Worm (Caenorhabditis elegans): ENCODE results near the gene srz-96.

DNA sequence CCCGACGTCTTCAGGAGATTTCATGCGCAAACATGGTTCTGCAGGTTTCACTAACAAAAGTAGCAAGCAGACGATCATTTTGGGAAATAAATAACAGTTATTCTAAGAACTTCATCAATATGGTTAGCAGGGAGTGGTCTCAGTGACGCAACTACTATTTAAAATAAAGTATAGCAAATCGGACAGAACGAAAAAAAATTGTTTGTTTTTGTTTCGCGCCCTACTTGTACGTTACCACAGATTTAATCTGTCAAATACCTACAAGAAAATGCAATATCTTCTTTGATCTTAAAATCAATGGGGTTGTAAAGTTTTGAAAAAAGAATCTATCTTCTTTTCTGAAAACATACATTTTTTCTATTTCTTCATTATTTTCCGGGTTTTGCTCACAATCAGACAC lies at the start of gene srz-96:
- no peak for TF ChIP-seq unc-120 (tag; optimal IDR thresholded peaks at IDR 0.05; ENCODE audit: poor library complexity, severe bottlenecking)
- TF ChIP-seq nhr-237 (tag; optimal IDR thresholded peaks at IDR 0.05): no peak
- no peak for TF ChIP-seq lsy-2 (tag; optimal IDR thresholded peaks at IDR 0.05)
- no peak for TF ChIP-seq mab-5 (tag; optimal IDR thresholded peaks at IDR 0.05)
- TF ChIP-seq drap-1 (GFP tag; optimal IDR thresholded peaks at IDR 0.05): no peak
- TF ChIP-seq mep-1 (tag; optimal IDR thresholded peaks at IDR 0.05): no peak
- no peak for TF ChIP-seq blmp-1 (tag; optimal IDR thresholded peaks at IDR 0.05)
- no peak for TF ChIP-seq snpc-4 (tag; optimal IDR thresholded peaks at IDR 0.05)
- no peak for TF ChIP-seq elt-3 (tag; optimal IDR thresholded peaks at IDR 0.05)
- no peak for TF ChIP-seq bed-3 (GFP tag; optimal IDR thresholded peaks at IDR 0.05)
- TF ChIP-seq unc-39 (tag; optimal IDR thresholded peaks at IDR 0.05): no peak
- no peak for TF ChIP-seq sem-2 (GFP tag; optimal IDR thresholded peaks at IDR 0.05)
